Worm (Caenorhabditis elegans): ENCODE measurements around the gene ech-8.

DNA sequence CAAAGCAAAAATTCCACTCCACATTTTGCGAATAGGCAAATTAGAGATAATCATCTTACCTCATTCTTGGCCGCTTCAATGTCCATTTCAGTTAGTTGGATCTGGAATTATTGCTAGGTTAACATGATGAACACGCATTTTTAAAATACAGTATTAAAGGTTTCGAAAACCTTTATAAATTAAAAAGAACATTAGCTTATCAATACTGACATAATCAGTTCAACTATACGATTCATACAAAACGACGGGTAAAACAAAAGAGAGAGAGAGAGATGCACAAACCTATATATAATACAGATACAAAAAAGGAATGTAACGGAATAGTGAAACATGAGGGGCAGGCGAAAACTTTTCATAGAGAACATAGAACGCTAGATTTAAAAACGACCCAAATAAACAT lies 42.5 kb upstream of the ech-8 start, which contains the start of gene thk-1:
- TF ChIP-seq fos-1 (tag; optimal IDR thresholded peaks at IDR 0.05) (no peak), skn-1 (tag; optimal IDR thresholded peaks at IDR 0.05) (no peak), ama-1 (optimal IDR thresholded peaks at IDR 0.05) (no peak), fkh-8 (tag; optimal IDR thresholded peaks at IDR 0.05) (no peak), ztf-4 (tag; optimal IDR thresholded peaks at IDR 0.05) (no peak), tbx-2 (tag; optimal IDR thresholded peaks at IDR 0.05) (no peak), efl-1 (optimal IDR thresholded peaks at IDR 0.05) (no peak), efl-1 (GFP tag; optimal IDR thresholded peaks at IDR 0.05 in 1 of 2) (no peak), ztf-11 (tag; optimal IDR thresholded peaks at IDR 0.05) (no peak), nhr-237 (tag; optimal IDR thresholded peaks at IDR 0.05) (no peak), unc-62 (GFP tag; optimal IDR thresholded peaks at IDR 0.05) (no peak), nhr-12 (tag; optimal IDR thresholded peaks at IDR 0.05) (no peak), lsy-2 (tag; optimal IDR thresholded peaks at IDR 0.05) (no peak), ceh-63 (GFP tag; optimal IDR thresholded peaks at IDR 0.05) (no peak)

All from whole organism, L1 larva.